Worm (Caenorhabditis elegans) whole organism, L4 larva: ENCODE results near the gene C50B6.9.

Experiments
- F10B5.3 ChIP-seq: sonication (generic microtip); optimal IDR thresholded peaks from 2 replicates; lab custom pipeline; 2016; ENCODE audit warnings: mild to moderate bottlenecking, missing genetic modification characterization, missing compliant biosample characterization
- F49E8.2 ChIP-seq: sonication (generic microtip); optimal IDR thresholded peaks from 2 replicates; lab custom pipeline; 2016; ENCODE audit warnings: missing compliant biosample characterization, mild to moderate bottlenecking, missing genetic modification characterization, borderline replicate concordance
- R02D3.7 ChIP-seq: fragments of 150-350 bp; sonication (generic microtip); optimal IDR thresholded peaks from 3 replicates; lab custom pipeline; 2014; ENCODE audit warnings: missing biosample characterization, missing genetic modification characterization
- T26A8.4 ChIP-seq: fragments of 200-800 bp; sonication (Bioruptor generic); IDR thresholded peaks from 2 replicates; pipeline ENCODE4 v1.3.6; 2022; ENCODE audit warnings: missing genetic modification characterization, missing compliant biosample characterization
- Y105C5A.15 ChIP-seq: fragments of 200-800 bp; sonication (Bioruptor generic); IDR thresholded peaks from 2 replicates; pipeline ENCODE4 v1.3.6; 2022; ENCODE audit warnings: missing genetic modification characterization, missing compliant biosample characterization
- aha-1 ChIP-seq: fragments of 150-350 bp; peaks from one replicate; lab custom pipeline; 2014; ENCODE audit warnings: missing biosample characterization, missing genetic modification characterization
- ama-1 ChIP-seq: fragments of 150-350 bp; optimal IDR thresholded peaks from 2 replicates; lab custom pipeline; 2014; ENCODE audit warnings: inconsistent platforms, mixed read lengths
- attf-4 ChIP-seq: sonication (generic microtip); optimal IDR thresholded peaks from 3 replicates; lab custom pipeline; 2017; ENCODE audit warnings: missing biosample characterization, missing genetic modification characterization
- ceh-20 ChIP-seq: fragments of 200-800 bp; sonication (Bioruptor generic); IDR thresholded peaks from 2 replicates; pipeline ENCODE4 v1.3.6; 2022; ENCODE audit warnings: missing genetic modification reagents, missing genetic modification characterization, missing compliant biosample characterization
- ceh-32 ChIP-seq: sonication (generic microtip); optimal IDR thresholded peaks from 2 replicates; lab custom pipeline; 2016; ENCODE audit warnings: mild to moderate bottlenecking, missing genetic modification characterization, missing compliant biosample characterization; ENCODE audit not compliant: poor library complexity
- ceh-62 ChIP-seq: sonication (generic microtip); optimal IDR thresholded peaks from 2 replicates; lab custom pipeline; 2017; ENCODE audit warnings: missing biosample characterization, missing genetic modification characterization
- daf-8 ChIP-seq: fragments of 200-800 bp; sonication (Bioruptor generic); IDR thresholded peaks from 2 replicates; pipeline ENCODE4 v1.3.6; 2022; ENCODE audit warnings: missing genetic modification characterization, missing compliant biosample characterization
- dmd-6 ChIP-seq: fragments of 200-800 bp; sonication (Bioruptor generic); IDR thresholded peaks from 2 replicates; pipeline ENCODE4 v1.3.6; 2022; ENCODE audit warnings: missing genetic modification reagents, missing genetic modification characterization, missing compliant biosample characterization
- dmd-8 ChIP-seq: fragments of 200-800 bp; sonication (Bioruptor generic); IDR thresholded peaks from 2 replicates; pipeline ENCODE4 v1.3.6; 2022; ENCODE audit warnings: missing genetic modification characterization, missing compliant biosample characterization
- dpl-1 ChIP-seq: fragments of 150-350 bp; optimal IDR thresholded peaks from 2 replicates; lab custom pipeline; 2014; ENCODE audit warnings: missing biosample characterization, missing genetic modification reagents, missing genetic modification characterization
- dve-1 ChIP-seq: sonication (generic microtip); optimal IDR thresholded peaks from 2 replicates; lab custom pipeline; 2017; ENCODE audit warnings: antibody characterized with exemption, mild to moderate bottlenecking, missing genetic modification characterization, missing compliant biosample characterization; ENCODE audit not compliant: insufficient read depth
- egl-43 ChIP-seq: fragments of 200-800 bp; sonication (Bioruptor generic); IDR thresholded peaks from 2 replicates; pipeline ENCODE4 v1.3.6; 2022; ENCODE audit warnings: missing genetic modification reagents, missing genetic modification characterization, missing compliant biosample characterization
- fkh-10 ChIP-seq: fragments of 150-350 bp; optimal IDR thresholded peaks from 2 replicates; lab custom pipeline; 2014; ENCODE audit warnings: missing biosample characterization, missing genetic modification reagents, missing genetic modification characterization
- fos-1 ChIP-seq: fragments of 150-350 bp; optimal IDR thresholded peaks from 2 replicates; lab custom pipeline; 2014; ENCODE audit warnings: missing biosample characterization, missing genetic modification characterization
- lin-1 ChIP-seq: fragments of 200-800 bp; sonication (Bioruptor generic); IDR thresholded peaks from 2 replicates; pipeline ENCODE4 v1.3.6; 2022; ENCODE audit warnings: missing genetic modification reagents, missing genetic modification characterization, missing compliant biosample characterization
- lin-15B ChIP-seq: fragments of 150-350 bp; sonication (generic microtip); optimal IDR thresholded peaks from 3 replicates; lab custom pipeline; 2014; ENCODE audit warnings: missing biosample characterization, missing genetic modification characterization
- lin-29 ChIP-seq: fragments of 200-800 bp; sonication (Bioruptor generic); IDR thresholded peaks from 2 replicates; pipeline ENCODE4 v1.3.6; 2022; ENCODE audit warnings: missing genetic modification reagents, missing genetic modification characterization, missing compliant biosample characterization
- lin-38 ChIP-seq: fragments of 200-800 bp; sonication (Bioruptor generic); IDR thresholded peaks from 2 replicates; pipeline ENCODE4 v1.3.6; 2022; ENCODE audit warnings: missing genetic modification reagents, missing genetic modification characterization, missing compliant biosample characterization
- lin-39 ChIP-seq: fragments of 150-350 bp; optimal IDR thresholded peaks from 2 replicates; lab custom pipeline; 2014; ENCODE audit warnings: missing biosample characterization, missing genetic modification reagents, missing genetic modification characterization
- lir-3 ChIP-seq: sonication (generic microtip); optimal IDR thresholded peaks from 2 replicates; lab custom pipeline; 2016; ENCODE audit warnings: mild to moderate bottlenecking, missing genetic modification characterization, missing compliant biosample characterization
- lsy-2 ChIP-seq, 2 experiments: fragments of 150-350 bp in 1 of 2; sonication (generic microtip) in 1 of 2; optimal IDR thresholded peaks; 2 replicates each; lab custom pipeline; 2014 to 2017; ENCODE audit warnings: missing biosample characterization in 2 of 2, missing genetic modification characterization in 2 of 2
- mdl-1 ChIP-seq, 2 experiments: fragments of 150-350 bp in 1 of 2; sonication (generic microtip) in 1 of 2; optimal IDR thresholded peaks; 2 replicates each; lab custom pipeline; 2014 to 2017; ENCODE audit warnings: missing biosample characterization in 2 of 2, missing genetic modification characterization in 2 of 2
- nhr-102 ChIP-seq: sonication (generic microtip); optimal IDR thresholded peaks from 2 replicates; lab custom pipeline; 2016; ENCODE audit warnings: mild to moderate bottlenecking, missing genetic modification characterization, moderate library complexity, missing compliant biosample characterization
- nhr-111 ChIP-seq: fragments of 200-800 bp; sonication (Bioruptor generic); optimal IDR thresholded peaks from 2 replicates; lab custom pipeline; 2018; ENCODE audit warnings: mild to moderate bottlenecking, missing genetic modification characterization, missing compliant biosample characterization
- nhr-28 ChIP-seq: fragments of 150-350 bp; optimal IDR thresholded peaks from 2 replicates; lab custom pipeline; 2014; ENCODE audit warnings: missing biosample characterization, missing genetic modification characterization
- pqm-1 ChIP-seq: sonication (generic microtip); optimal IDR thresholded peaks from 2 replicates; lab custom pipeline; 2017; ENCODE audit warnings: missing biosample characterization, missing genetic modification characterization
- sdz-12 ChIP-seq: fragments of 200-800 bp; sonication (Bioruptor generic); optimal IDR thresholded peaks from 2 replicates; lab custom pipeline; 2018; ENCODE audit warnings: mild to moderate bottlenecking, missing genetic modification characterization, missing compliant biosample characterization
- snpc-4 ChIP-seq: fragments of 150-350 bp; optimal IDR thresholded peaks from 2 replicates; lab custom pipeline; 2014; ENCODE audit warnings: missing biosample characterization, missing genetic modification characterization
- spr-3 ChIP-seq: fragments of 200-800 bp; sonication (Bioruptor generic); optimal IDR thresholded peaks from 2 replicates; lab custom pipeline; 2018; ENCODE audit warnings: mild to moderate bottlenecking, missing genetic modification characterization, missing compliant biosample characterization
- unc-62 ChIP-seq, 3 experiments: fragments of 150-350 bp in 1 of 3; sonication (generic microtip); optimal IDR thresholded peaks in 2 of 3; peaks in 1 of 3; 1 replicate in 1 of 3; 2 replicates in 2 of 3; lab custom pipeline; 2014 to 2017; ENCODE audit warnings: missing biosample characterization in 3 of 3, missing genetic modification characterization in 3 of 3, missing genetic modification reagents in 3 of 3, missing genotype in 1 of 3
- zag-1 ChIP-seq: fragments of 150-350 bp; optimal IDR thresholded peaks from 2 replicates; lab custom pipeline; 2014; ENCODE audit warnings: missing biosample characterization, missing genetic modification characterization
- ztf-7 ChIP-seq: fragments of 150-350 bp; optimal IDR thresholded peaks from 2 replicates; lab custom pipeline; 2014; ENCODE audit warnings: missing biosample characterization, missing genetic modification characterization

Gene C50B6.9

ce11 chrV:13352415-13352814 lies 16.2 kb downstream of the C50B6.9 start:
- TF ChIP-seq fkh-10 (no peak), lsy-2 (tag; optimal IDR thresholded peaks at IDR 0.05; lab: Kevin White, UChicago) (peak in 1 of 2 experiments; percentile 19), ceh-20 (GFP tag; lab: Robert Waterston, UW) (no peak), unc-62 (GFP tag; optimal IDR thresholded peaks at IDR 0.05 in 1 of 2; lab: Kevin White, UChicago) (peak in 1 of 2 experiments; percentile 67), unc-62 (tag; optimal IDR thresholded peaks at IDR 0.05; lab: Kevin White, UChicago) (no peak), spr-3 (GFP tag; lab: Kevin White, UChicago) (no peak), zag-1 (tag; lab: Kevin White, UChicago) (no peak)

ce11 chrV:13356210-13356609 lies 20.0 kb downstream of the C50B6.9 start:
- TF ChIP-seq unc-62 (GFP tag; optimal IDR thresholded peaks at IDR 0.05 in 1 of 2; lab: Kevin White, UChicago) (peak in 1 of 2 experiments; percentile 82), unc-62 (tag; optimal IDR thresholded peaks at IDR 0.05; lab: Kevin White, UChicago) (no peak), nhr-28 (tag; lab: Kevin White, UChicago) (no peak)

- TF ChIP-seq snpc-4: no peak
- no peak for TF ChIP-seq dmd-8 (GFP tag; lab: Robert Waterston, UW)
- no peak for TF ChIP-seq sdz-12 (GFP tag; lab: Kevin White, UChicago)
- TF ChIP-seq lin-29 (GFP tag; lab: Robert Waterston, UW): no peak
- TF ChIP-seq nhr-111 (GFP tag; lab: Kevin White, UChicago): no peak
- TF ChIP-seq mdl-1 (tag; optimal IDR thresholded peaks at IDR 0.05; lab: Kevin White, UChicago): no peak
- TF ChIP-seq lin-1 (GFP tag; lab: Robert Waterston, UW): no peak; the same call in 1 of the 2 replicates
- TF ChIP-seq ama-1: no peak
- no peak for TF ChIP-seq lin-39 (tag; lab: Kevin White, UChicago)
- TF ChIP-seq F10B5.3: no peak
- no peak for TF ChIP-seq egl-43 (GFP tag; lab: Robert Waterston, UW)
- no peak for TF ChIP-seq T26A8.4 (GFP tag; lab: Robert Waterston, UW)
- TF ChIP-seq ceh-32: no peak
- peak in 1 of 2 experiments; percentile 11 for TF ChIP-seq lsy-2 (tag; optimal IDR thresholded peaks at IDR 0.05; lab: Kevin White, UChicago)
- TF ChIP-seq aha-1: peak; percentile 18
- TF ChIP-seq R02D3.7 (tag; lab: Kevin White, UChicago): no peak
- no peak for TF ChIP-seq dpl-1
- TF ChIP-seq spr-3 (GFP tag; lab: Kevin White, UChicago): no peak
- no peak for TF ChIP-seq fos-1 (tag; lab: Kevin White, UChicago)
- no peak for TF ChIP-seq attf-4 (tag; lab: Kevin White, UChicago)
- peak; percentile 67 for TF ChIP-seq dmd-6 (GFP tag; lab: Robert Waterston, UW)
- TF ChIP-seq unc-62 (GFP tag; optimal IDR thresholded peaks at IDR 0.05 in 1 of 2; lab: Kevin White, UChicago): no peak
- no peak for TF ChIP-seq unc-62 (tag; optimal IDR thresholded peaks at IDR 0.05; lab: Kevin White, UChicago)
- TF ChIP-seq ztf-7 (tag; lab: Kevin White, UChicago): peak; percentile 81
- TF ChIP-seq lin-15B (tag; lab: Kevin White, UChicago): no peak
- peak; percentile 31 for TF ChIP-seq dve-1
- TF ChIP-seq Y105C5A.15: no peak
- no peak for TF ChIP-seq ceh-62 (tag; lab: Kevin White, UChicago)
- TF ChIP-seq pqm-1 (tag; lab: Kevin White, UChicago): peak; percentile 88
- TF ChIP-seq daf-8 (GFP tag; lab: Robert Waterston, UW): no peak
- no peak for TF ChIP-seq nhr-102
- no peak for TF ChIP-seq F49E8.2
- no peak for TF ChIP-seq lir-3 (tag; lab: Kevin White, UChicago)
- no peak for TF ChIP-seq lin-38 (GFP tag; lab: Robert Waterston, UW)
- TF ChIP-seq nhr-28 (tag; lab: Kevin White, UChicago): peak; percentile 42
These were observed 21.6 kb downstream of the C50B6.9 start, which contains the start of gene F32H5.1 for ce11 chrV:13357652-13358281. Gene F32H5.1, minus strand, starts transcription at chrV:13358037.
